Worm (Caenorhabditis elegans): Measurements from ENCODE around the gene F10E9.2.

Gene F10E9.2

ce11 chrIII:8310239-8311057 is 2.0 kb upstream of the F10E9.2 start, which contains the start of gene F10E9.3:
Gene F10E9.3, plus strand, starts transcription at chrIII:8311007.
- no peak for TF ChIP-seq mec-3 (tag; optimal IDR thresholded peaks at IDR 0.05; ENCODE audit: borderline replicate concordance)
- no peak for TF ChIP-seq pag-3 (tag; optimal IDR thresholded peaks at IDR 0.05; ENCODE audit: borderline replicate concordance)
- peak; percentile 53 for TF ChIP-seq nfya-1 (tag; optimal IDR thresholded peaks at IDR 0.05)
- no peak for TF ChIP-seq zip-5 (tag; optimal IDR thresholded peaks at IDR 0.05)
- TF ChIP-seq ceh-18 (tag; optimal IDR thresholded peaks at IDR 0.05): no peak

DNA sequence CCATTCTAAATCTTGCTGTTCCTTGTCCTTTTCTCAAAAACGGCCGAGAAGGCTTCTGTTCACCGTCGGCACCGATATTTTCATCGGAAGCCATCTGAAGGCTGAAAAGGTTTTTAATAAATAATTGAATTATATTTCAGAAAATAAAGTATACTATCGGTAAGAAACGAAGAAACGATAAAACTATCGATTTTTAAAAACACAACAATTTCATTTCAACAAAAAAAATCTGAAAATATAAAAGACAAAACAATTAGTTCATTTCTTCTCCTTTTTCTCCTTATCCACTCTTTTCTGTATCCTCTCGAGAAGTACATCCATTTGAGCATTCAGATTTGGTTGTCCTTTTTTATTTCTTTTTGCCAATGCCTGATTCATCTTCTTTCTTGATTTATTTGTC is 6.0 kb downstream of the F10E9.2 start, which contains the start of gene sas-4:
Gene sas-4 (minus strand): TSS at position 101 of the 400 bp plus-strand sequence.
- TF ChIP-seq eyg-1 (tag; optimal IDR thresholded peaks at IDR 0.05) (no peak), ahr-1 (tag; optimal IDR thresholded peaks at IDR 0.05) (no peak), ceh-2 (tag; optimal IDR thresholded peaks at IDR 0.05) (no peak), unc-86 (tag; optimal IDR thresholded peaks at IDR 0.05) (no peak), hlh-8 (tag; optimal IDR thresholded peaks at IDR 0.05) (no peak), nhr-11 (tag; optimal IDR thresholded peaks at IDR 0.05) (no peak), C38D4.7 (GFP tag; optimal IDR thresholded peaks at IDR 0.05) (no peak), fkh-10 (GFP tag; optimal IDR thresholded peaks at IDR 0.05) (no peak)

ce11 chrIII:8319100-8319499 is 6.6 kb downstream of the F10E9.2 start, which contains the start of gene F10E9.11:
Gene F10E9.11, minus strand, starts transcription at chrIII:8319260.
- peak; percentile 1 for TF ChIP-seq gmeb-2 (tag; optimal IDR thresholded peaks at IDR 0.05)
- peak; percentile 53 for TF ChIP-seq sdc-2 (tag; optimal IDR thresholded peaks at IDR 0.05)
- TF ChIP-seq ceh-30 (tag; optimal IDR thresholded peaks at IDR 0.05): no peak
- peak; percentile 86 for TF ChIP-seq hlh-8 (tag; optimal IDR thresholded peaks at IDR 0.05)
- TF ChIP-seq sox-2 (GFP tag; IDR thresholded peaks at IDR 0.05): no peak
- peak; percentile 62 for TF ChIP-seq nfya-1 (tag; optimal IDR thresholded peaks at IDR 0.05)
- no peak for TF ChIP-seq ceh-9 (tag; optimal IDR thresholded peaks at IDR 0.05)
- no peak for TF ChIP-seq fkh-10 (GFP tag; optimal IDR thresholded peaks at IDR 0.05)
- peak; percentile 86 for TF ChIP-seq zip-5 (tag; optimal IDR thresholded peaks at IDR 0.05)
- no peak for TF ChIP-seq unc-55 (GFP tag; optimal IDR thresholded peaks at IDR 0.05)
- no peak for TF ChIP-seq nhr-232 (tag; optimal IDR thresholded peaks at IDR 0.05)
- peak; percentile 27 for TF ChIP-seq pax-1 (tag; optimal IDR thresholded peaks at IDR 0.05)
- peak; percentile 56 for TF ChIP-seq fkh-6 (tag; optimal IDR thresholded peaks at IDR 0.05)
- no peak for TF ChIP-seq syd-9 (tag; optimal IDR thresholded peaks at IDR 0.05)
- TF ChIP-seq eyg-1 (tag; optimal IDR thresholded peaks at IDR 0.05): peak; percentile 16
- TF ChIP-seq F13H6.1 (tag; optimal IDR thresholded peaks at IDR 0.05): peak; percentile 79
- peak; percentile 73 for TF ChIP-seq ceh-34 (tag; optimal IDR thresholded peaks at IDR 0.05)
- peak; percentile 39 for TF ChIP-seq ztf-16 (tag; optimal IDR thresholded peaks at IDR 0.05)
- TF ChIP-seq ama-1 (optimal IDR thresholded peaks at IDR 0.05): no peak
- TF ChIP-seq hlh-6 (tag; optimal IDR thresholded peaks at IDR 0.05): peak; percentile 34
- peak; percentile 8 for TF ChIP-seq ceh-6 (GFP tag; optimal IDR thresholded peaks at IDR 0.05)
- TF ChIP-seq madf-2 (tag; optimal IDR thresholded peaks at IDR 0.05): no peak
- TF ChIP-seq npax-4 (tag; optimal IDR thresholded peaks at IDR 0.05): no peak
- TF ChIP-seq Y22D7AL.16 (tag; optimal IDR thresholded peaks at IDR 0.05): no peak
- peak; percentile 99 for TF ChIP-seq ceh-31 (tag; optimal IDR thresholded peaks at IDR 0.05)
- TF ChIP-seq mec-3 (tag; optimal IDR thresholded peaks at IDR 0.05; ENCODE audit: borderline replicate concordance): peak; percentile 76
- peak; percentile 94 for TF ChIP-seq ets-4 (tag; optimal IDR thresholded peaks at IDR 0.05)
- TF ChIP-seq tbx-7 (tag; optimal IDR thresholded peaks at IDR 0.05): peak; percentile 93
- no peak for TF ChIP-seq pha-4 (tag; optimal IDR thresholded peaks at IDR 0.05)
- peak; percentile 48 for TF ChIP-seq pqm-1 (tag; optimal IDR thresholded peaks at IDR 0.05)
- peak; percentile 47 for TF ChIP-seq elt-2 (tag; optimal IDR thresholded peaks at IDR 0.05)
- TF ChIP-seq ceh-24 (tag; optimal IDR thresholded peaks at IDR 0.05): no peak
- peak; percentile 62 for TF ChIP-seq fax-1 (tag; optimal IDR thresholded peaks at IDR 0.05)
- TF ChIP-seq pha-2 (tag; optimal IDR thresholded peaks at IDR 0.05): peak; percentile 37
- no peak for TF ChIP-seq ceh-22 (tag; optimal IDR thresholded peaks at IDR 0.05)
- peak; percentile 69 for TF ChIP-seq unc-42 (tag; optimal IDR thresholded peaks at IDR 0.05)
- TF ChIP-seq K09A11.1 (tag; optimal IDR thresholded peaks at IDR 0.05; ENCODE audit: insufficient read depth): no peak
- TF ChIP-seq tbx-2 (tag; optimal IDR thresholded peaks at IDR 0.05): peak; percentile 93
- no peak for TF ChIP-seq ceh-48 (tag; optimal IDR thresholded peaks at IDR 0.05)
- no peak for TF ChIP-seq odd-2 (tag; optimal IDR thresholded peaks at IDR 0.05)
- TF ChIP-seq T23F11.4 (GFP tag; optimal IDR thresholded peaks at IDR 0.05): no peak

Data from whole organism, late embryonic.